Fruit fly (Drosophila melanogaster) whole organism, embryonic: ENCODE measurements around the gene ND-13A.

Source experiments
- Adf1 ChIP-seq: fragments of 200-800 bp; sonication (Bioruptor generic); IDR thresholded peaks from 2 replicates; pipeline ENCODE4 v1.3.6; 2022; ENCODE audit warnings: missing biosample characterization, missing genetic modification characterization
- Atf3 ChIP-seq: fragments of 200-800 bp; sonication (Bioruptor generic); optimal IDR thresholded peaks from 3 replicates; lab custom pipeline; 2016; ENCODE audit warnings: missing biosample characterization, missing genetic modification characterization
- B-H1 ChIP-seq: fragments of 200-800 bp; sonication (Bioruptor generic); IDR thresholded peaks from 3 replicates; pipeline ENCODE4 v1.3.6; 2022; ENCODE audit warnings: missing biosample characterization, missing genetic modification characterization
- Bdp1 ChIP-seq: fragments of 200-800 bp; sonication (Bioruptor generic); optimal IDR thresholded peaks from 3 replicates; lab custom pipeline; 2016; ENCODE audit warnings: missing biosample characterization, missing genetic modification characterization
- CG14965 ChIP-seq: fragments of 200-800 bp; sonication (Bioruptor generic); optimal IDR thresholded peaks from 2 replicates; lab custom pipeline; 2016; ENCODE audit warnings: missing biosample characterization, missing genetic modification characterization, borderline replicate concordance
- CG15514 ChIP-seq: fragments of 200-800 bp; sonication (Bioruptor generic); optimal IDR thresholded peaks from 3 replicates; lab custom pipeline; 2017; ENCODE audit warnings: missing biosample characterization, missing genetic modification characterization, mild to moderate bottlenecking, moderate library complexity, missing genetic modification reagents
- CG18764 ChIP-seq: fragments of 200-800 bp; sonication (Bioruptor generic); optimal IDR thresholded peaks from 3 replicates; lab custom pipeline; 2016; ENCODE audit warnings: missing biosample characterization, missing genetic modification characterization
- CG3163 ChIP-seq: fragments of 200-800 bp; sonication (Bioruptor generic); optimal IDR thresholded peaks from 3 replicates; lab custom pipeline; 2016; ENCODE audit warnings: missing biosample characterization, missing genetic modification characterization
- CG32767 ChIP-seq: fragments of 200-800 bp; sonication (Bioruptor generic); IDR thresholded peaks from 2 replicates; pipeline ENCODE4 v1.3.6; 2022; ENCODE audit warnings: missing biosample characterization, missing genetic modification characterization
- CG5180 ChIP-seq: fragments of 200-800 bp; sonication (Bioruptor generic); optimal IDR thresholded peaks from 3 replicates; lab custom pipeline; 2017; ENCODE audit warnings: missing biosample characterization, missing genetic modification characterization, mild to moderate bottlenecking, moderate library complexity, missing genetic modification reagents
- CG5953 ChIP-seq: fragments of 200-800 bp; sonication (Bioruptor generic); IDR thresholded peaks from 2 replicates; pipeline ENCODE4 v1.3.6; 2022; ENCODE audit warnings: missing biosample characterization, missing genetic modification characterization
- CG7357 ChIP-seq: fragments of 200-800 bp; sonication (Bioruptor generic); IDR thresholded peaks from 3 replicates; pipeline ENCODE4 v1.3.6; 2022; ENCODE audit warnings: missing biosample characterization, missing genetic modification characterization
- CG7786 ChIP-seq: fragments of 200-800 bp; sonication (Bioruptor generic); optimal IDR thresholded peaks from 2 replicates; lab custom pipeline; 2016; ENCODE audit warnings: missing biosample characterization, missing genetic modification characterization
- CG8290 ChIP-seq, 3 experiments: fragments of 200-800 bp; sonication (Bioruptor generic); optimal IDR thresholded peaks; 2 replicates each; lab custom pipeline; 2016 to 2019; ENCODE audit warnings: missing biosample characterization in 3 of 3, missing genetic modification characterization in 3 of 3, mild to moderate bottlenecking in 2 of 3, moderate library complexity in 1 of 3
- CG8924 ChIP-seq: fragments of 200-800 bp; optimal IDR thresholded peaks from 3 replicates; lab custom pipeline; 2019; ENCODE audit warnings: missing biosample characterization, mild to moderate bottlenecking, missing genetic modification characterization, moderate library complexity
- CG9215 ChIP-seq: fragments of 200-800 bp; sonication (Bioruptor generic); IDR thresholded peaks from 2 replicates; pipeline ENCODE4 v1.3.6; 2022; ENCODE audit warnings: missing biosample characterization, missing genetic modification characterization
- Dad ChIP-seq: fragments of 200-800 bp; sonication (Bioruptor generic); optimal IDR thresholded peaks from 3 replicates; lab custom pipeline; 2016; ENCODE audit warnings: missing biosample characterization, missing genetic modification characterization
- E2f1 ChIP-seq: fragments of 200-800 bp; sonication (Bioruptor generic); IDR thresholded peaks from 2 replicates; pipeline ENCODE4 v1.3.6; 2022; ENCODE audit warnings: missing biosample characterization, missing genetic modification characterization
- H15 ChIP-seq: fragments of 200-800 bp; sonication (Bioruptor generic); IDR thresholded peaks from 3 replicates; pipeline ENCODE4 v1.3.6; 2022; ENCODE audit warnings: missing biosample characterization, missing genetic modification characterization
- Kr ChIP-seq: fragments of 200-800 bp; sonication (Bioruptor generic); optimal IDR thresholded peaks from 2 replicates; lab custom pipeline; 2017; ENCODE audit warnings: missing biosample characterization, mild to moderate bottlenecking, missing genetic modification characterization
- Max ChIP-seq: fragments of 200-800 bp; sonication (Bioruptor generic); optimal IDR thresholded peaks from 2 replicates; lab custom pipeline; 2016; ENCODE audit warnings: missing biosample characterization, mild to moderate bottlenecking, missing genetic modification characterization
- Meics ChIP-seq: fragments of 200-800 bp; sonication (Bioruptor generic); optimal IDR thresholded peaks from 2 replicates; lab custom pipeline; 2017; ENCODE audit warnings: missing biosample characterization, mild to moderate bottlenecking, missing genetic modification characterization
- PHDP ChIP-seq: fragments of 200-800 bp; sonication (Bioruptor generic); optimal IDR thresholded peaks from 3 replicates; lab custom pipeline; 2018; ENCODE audit warnings: missing biosample characterization, mild to moderate bottlenecking, missing genetic modification characterization, moderate library complexity
- Pdp1 ChIP-seq, 2 experiments: fragments of 200-800 bp; sonication (Bioruptor generic); optimal IDR thresholded peaks; 3 replicates each; lab custom pipeline; 2016; ENCODE audit warnings: missing biosample characterization in 2 of 2, missing genetic modification characterization in 2 of 2, mild to moderate bottlenecking in 1 of 2, moderate library complexity in 1 of 2
- Side ChIP-seq: fragments of 200-800 bp; sonication (Bioruptor generic); optimal IDR thresholded peaks from 2 replicates; lab custom pipeline; 2016; ENCODE audit warnings: missing biosample characterization, missing genetic modification characterization
- Spps ChIP-seq: fragments of 200-800 bp; sonication (Bioruptor generic); optimal IDR thresholded peaks from 2 replicates; lab custom pipeline; 2018; ENCODE audit warnings: missing biosample characterization, mild to moderate bottlenecking, missing genetic modification characterization
- Stat92E ChIP-seq, 3 experiments: fragments of >200 bp in 2 of 3; fragments of 200-800 bp in 1 of 3; sonication (Bioruptor generic) in 1 of 3; optimal IDR thresholded peaks; 2 replicates each; lab custom pipeline; 2017 to 2019; ENCODE audit warnings: missing biosample characterization in 3 of 3, missing genetic modification characterization in 3 of 3, mild to moderate bottlenecking in 1 of 3, moderate library complexity in 1 of 3
- Vsx1 ChIP-seq: fragments of 200-800 bp; sonication (Bioruptor generic); optimal IDR thresholded peaks from 2 replicates; lab custom pipeline; 2017; ENCODE audit warnings: missing biosample characterization, mild to moderate bottlenecking, missing genetic modification characterization, missing genetic modification reagents
- ac ChIP-seq: fragments of 200-800 bp; sonication (Bioruptor generic); optimal IDR thresholded peaks from 3 replicates; lab custom pipeline; 2017; ENCODE audit warnings: missing biosample characterization, mild to moderate bottlenecking, missing genetic modification characterization
- ap ChIP-seq: fragments of 200-800 bp; sonication (Bioruptor generic); IDR thresholded peaks from 2 replicates; pipeline ENCODE4 v1.3.6; 2022; ENCODE audit warnings: missing biosample characterization, missing genetic modification characterization
- bigmax ChIP-seq: fragments of 200-800 bp; sonication (Bioruptor generic); optimal IDR thresholded peaks from 2 replicates; lab custom pipeline; 2018; ENCODE audit warnings: missing biosample characterization, mild to moderate bottlenecking, missing genetic modification characterization
- chinmo ChIP-seq: fragments of 200-800 bp; sonication (Bioruptor generic); IDR thresholded peaks from 4 replicates; pipeline ENCODE4 v1.3.6; 2022; ENCODE audit warnings: missing biosample characterization, missing genetic modification characterization; ENCODE audit not compliant: partially characterized antibody
- crol ChIP-seq: fragments of 200-800 bp; sonication (Bioruptor generic); IDR thresholded peaks from 2 replicates; pipeline ENCODE4 v1.3.6; 2022; ENCODE audit warnings: missing biosample characterization, missing genetic modification characterization
- dati ChIP-seq: fragments of 200-800 bp; sonication (Bioruptor generic); IDR thresholded peaks from 2 replicates; pipeline ENCODE4 v1.3.6; 2022; ENCODE audit warnings: missing biosample characterization, missing genetic modification characterization
- esg ChIP-seq: fragments of 200-800 bp; sonication (Bioruptor generic); conservative IDR thresholded peaks from 2 replicates; pipeline ENCODE4 v1.3.6; 2022; ENCODE audit warnings: missing biosample characterization, missing genetic modification characterization
- ewg ChIP-seq: fragments of 200-800 bp; sonication (Bioruptor generic); optimal IDR thresholded peaks from 3 replicates; lab custom pipeline; 2017; ENCODE audit warnings: mild to moderate bottlenecking, missing biosample characterization, missing genetic modification reagents, missing genetic modification characterization
- gce ChIP-seq: fragments of 200-800 bp; sonication (Bioruptor generic); IDR thresholded peaks from 3 replicates; pipeline ENCODE4 v1.3.6; 2022; ENCODE audit warnings: missing biosample characterization, missing genetic modification characterization
- gcm ChIP-seq: fragments of 200-800 bp; sonication (Bioruptor generic); optimal IDR thresholded peaks from 2 replicates; lab custom pipeline; 2019; ENCODE audit warnings: missing biosample characterization, mild to moderate bottlenecking, missing genetic modification characterization, moderate library complexity
- grau ChIP-seq: fragments of 200-800 bp; optimal IDR thresholded peaks from 3 replicates; lab custom pipeline; 2019; ENCODE audit warnings: missing biosample characterization, mild to moderate bottlenecking, missing genetic modification characterization, moderate library complexity
- hth ChIP-seq: fragments of >200 bp; optimal IDR thresholded peaks from 2 replicates; lab custom pipeline; 2017; ENCODE audit warnings: inconsistent platforms
- lola ChIP-seq, 3 experiments: fragments of >200 bp in 2 of 3; fragments of 200-800 bp in 1 of 3; sonication (Bioruptor generic) in 1 of 3; optimal IDR thresholded peaks; 2 replicates each; lab custom pipeline; 2017 to 2019; ENCODE audit warnings: missing biosample characterization in 3 of 3, missing genetic modification characterization in 3 of 3, mild to moderate bottlenecking in 1 of 3, moderate library complexity in 1 of 3
- lov ChIP-seq, 2 experiments: fragments of 200-800 bp in 1 of 2; fragments of >200 bp in 1 of 2; sonication (Bioruptor generic) in 1 of 2; IDR thresholded peaks in 1 of 2; optimal IDR thresholded peaks in 1 of 2; 2 replicates in 1 of 2; 3 replicates in 1 of 2; pipeline versions ENCODE4 v1.3.6 to Lab custom; 2017 to 2022; ENCODE audit warnings: missing biosample characterization in 1 of 2, missing genetic modification characterization in 1 of 2
- nmo ChIP-seq: fragments of 200-800 bp; sonication (Bioruptor generic); optimal IDR thresholded peaks from 2 replicates; lab custom pipeline; 2018; ENCODE audit warnings: missing biosample characterization, mild to moderate bottlenecking, missing genetic modification characterization, moderate library complexity
- p53 ChIP-seq: fragments of 200-800 bp; sonication (Bioruptor generic); optimal IDR thresholded peaks from 2 replicates; lab custom pipeline; 2016; ENCODE audit warnings: missing biosample characterization, missing genetic modification characterization
- pb ChIP-seq: fragments of 200-800 bp; sonication (Bioruptor generic); optimal IDR thresholded peaks from 3 replicates; lab custom pipeline; 2016; ENCODE audit warnings: missing biosample characterization, missing genetic modification characterization
- rib ChIP-seq: fragments of 200-800 bp; sonication (Bioruptor generic); IDR thresholded peaks from 2 replicates; pipeline ENCODE4 v1.3.6; 2022; ENCODE audit warnings: missing biosample characterization, missing genetic modification characterization
- row ChIP-seq: fragments of 200-800 bp; sonication (Bioruptor generic); IDR thresholded peaks from 3 replicates; pipeline ENCODE4 v1.3.6; 2022; ENCODE audit warnings: missing biosample characterization, missing genetic modification characterization
- sc ChIP-seq, 3 experiments: fragments of >200 bp in 2 of 3; fragments of 200-800 bp in 1 of 3; sonication (Bioruptor generic) in 1 of 3; optimal IDR thresholded peaks; 2 replicates in 2 of 3; 3 replicates in 1 of 3; lab custom pipeline; 2017; ENCODE audit warnings: mild to moderate bottlenecking in 1 of 3, missing biosample characterization in 1 of 3, missing genetic modification characterization in 1 of 3, missing genetic modification reagents in 1 of 3

Gene ND-13A

DNA sequence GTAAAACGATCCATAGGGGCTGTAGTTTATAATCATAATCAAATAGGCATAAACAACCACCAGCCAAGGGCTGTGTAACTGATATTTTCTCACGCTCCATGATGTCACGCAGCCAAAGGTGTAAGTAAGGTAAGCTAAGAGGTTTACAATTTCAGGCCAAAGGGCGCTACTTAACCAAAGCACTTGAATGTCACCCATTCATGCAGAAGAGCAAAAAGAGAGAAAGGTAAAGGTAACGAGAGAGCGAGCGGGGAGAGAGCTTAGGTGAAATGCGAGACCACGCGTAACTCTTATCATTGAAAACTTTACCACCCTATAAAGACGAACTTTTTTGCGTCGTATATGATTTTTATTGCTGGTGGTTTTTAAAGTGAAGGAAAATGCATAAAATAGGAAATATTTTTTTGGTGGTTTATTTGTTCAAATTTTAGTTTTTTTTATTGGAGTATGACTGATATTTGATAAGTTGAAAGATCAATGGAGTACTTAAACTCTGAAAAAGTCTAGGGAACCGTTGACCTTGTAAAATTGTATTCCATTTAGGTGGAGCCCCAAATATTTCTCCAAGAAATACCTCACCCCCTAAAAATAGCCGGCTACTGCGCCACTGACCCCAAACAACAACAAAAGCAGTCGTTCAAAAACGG lies 7.7 kb upstream of the ND-13A start (continued):
- TF ChIP-seq p53 (peak; percentile 91), CG5180 (GFP tag; lab: Kevin White, UChicago) (peak; percentile 87), crol (GFP tag; lab: Robert Waterston, UW) (0 out of 2 replicates have a peak, but pooled peaks have one; percentile 13), CG9215 (GFP tag; lab: Robert Waterston, UW) (peak; percentile 97), gcm (peak; percentile 80), H15 (GFP tag; lab: Robert Waterston, UW) (peak; percentile 83), CG5953 (GFP tag; lab: Robert Waterston, UW) (peak; percentile 94), Meics (peak; percentile 97), B-H1 (GFP tag; lab: Robert Waterston, UW) (peak; percentile 93), E2f1 (GFP tag; lab: Robert Waterston, UW) (peak; percentile 86), CG3163 (GFP tag; lab: Kevin White, UChicago) (peak; percentile 89), ac (GFP tag; lab: Kevin White, UChicago) (no peak), rib (peak; percentile 93), CG8924 (tag; lab: Kevin White, UChicago) (peak; percentile 97), bigmax (GFP tag; lab: Kevin White, UChicago) (no peak), ewg (GFP tag; lab: Kevin White, UChicago) (peak; percentile 88), dati (GFP tag; lab: Robert Waterston, UW) (peak; percentile 86), hth (lab: Kevin White, UChicago) (no peak), lov (optimal IDR thresholded peaks at IDR 0.05; lab: Kevin White, UChicago) (no peak), lov (GFP tag; IDR thresholded peaks at IDR 0.05; lab: Robert Waterston, UW) (no peak), Max (peak; percentile 94), lola (GFP tag; optimal IDR thresholded peaks at IDR 0.05; lab: Kevin White, UChicago) (peak in 2 of 3 experiments; percentile 11 to 86), nmo (GFP tag; lab: Kevin White, UChicago) (peak; percentile 95), Stat92E (GFP tag; optimal IDR thresholded peaks at IDR 0.05; lab: Kevin White, UChicago) (peak in 1 of 3 experiments; percentile 67), CG14965 (GFP tag; lab: Kevin White, UChicago) (peak; percentile 76), CG7357 (GFP tag; lab: Robert Waterston, UW) (peak; percentile 90), Vsx1 (GFP tag; lab: Kevin White, UChicago) (peak; percentile 81), chinmo (GFP tag; lab: Robert Waterston, UW) (no peak), sc (optimal IDR thresholded peaks at IDR 0.05; lab: Kevin White, UChicago) (no peak), sc (GFP tag; optimal IDR thresholded peaks at IDR 0.05; lab: Kevin White, UChicago) (peak; percentile 91), gce (peak; percentile 87), ap (GFP tag; lab: Robert Waterston, UW) (peak; percentile 93), row (GFP tag; lab: Robert Waterston, UW) (peak; percentile 97), CG15514 (GFP tag; lab: Kevin White, UChicago) (peak; percentile 91), CG18764 (GFP tag; lab: Kevin White, UChicago) (peak; percentile 88), PHDP (peak; percentile 98), Dad (GFP tag; lab: Kevin White, UChicago) (peak; percentile 97), Bdp1 (GFP tag; lab: Kevin White, UChicago) (peak; percentile 93), CG8290 (GFP tag; optimal IDR thresholded peaks at IDR 0.05; lab: Kevin White, UChicago) (peak; percentile 78), CG8290 (tag; optimal IDR thresholded peaks at IDR 0.05; lab: Kevin White, UChicago) (peak in 1 of 2 experiments; percentile 79), Spps (no peak), Side (GFP tag; lab: Kevin White, UChicago) (peak; percentile 97), Atf3 (GFP tag; lab: Kevin White, UChicago) (peak; percentile 96), Adf1 (GFP tag; lab: Robert Waterston, UW) (peak; percentile 76), Kr (GFP tag; lab: Kevin White, UChicago) (no peak), esg (peak; percentile 94), grau (tag; lab: Kevin White, UChicago) (peak; percentile 95), CG7786 (GFP tag; lab: Kevin White, UChicago) (peak; percentile 99), CG32767 (GFP tag; lab: Robert Waterston, UW) (peak; percentile 92), pb (GFP tag; lab: Kevin White, UChicago) (peak; percentile 93), Pdp1 (GFP tag; optimal IDR thresholded peaks at IDR 0.05; lab: Kevin White, UChicago) (peak; percentile 91 to 98)
